Fruit fly (Drosophila melanogaster): ENCODE measurements around the gene RpL26.
A peak's percentile ranks its signal among the peaks of the same experiment; 100 is the strongest.

RpL26 gene

dm6 chr3L:18865447-18866367, 33.0 kb upstream of the RpL26 start, which contains the start of gene CG14074 (continued):
- TF ChIP-seq CG12659 (GFP tag; optimal IDR thresholded peaks at IDR 0.05) (peak; percentile 44), CG16815 (GFP tag; optimal IDR thresholded peaks at IDR 0.05) (no peak), CG18476 (GFP tag; optimal IDR thresholded peaks at IDR 0.05) (no peak), CG31388 (GFP tag; optimal IDR thresholded peaks at IDR 0.05) (no peak), Dbx (GFP tag; IDR thresholded peaks at IDR 0.05) (no peak), inv (GFP tag; IDR thresholded peaks at IDR 0.05; ENCODE audit: partially characterized antibody) (peak; percentile 57), phol (tag; optimal IDR thresholded peaks at IDR 0.05) (peak; percentile 6), bigmax (GFP tag; optimal IDR thresholded peaks at IDR 0.05) (no peak), CG10321 (GFP tag; IDR thresholded peaks at IDR 0.05) (no peak), gt (GFP tag; IDR thresholded peaks at IDR 0.05) (no peak), CG4854 (GFP tag; optimal IDR thresholded peaks at IDR 0.05) (no peak), schlank (tag; optimal IDR thresholded peaks at IDR 0.05) (no peak), CG7839 (tag; optimal IDR thresholded peaks at IDR 0.05) (no peak), ara (GFP tag; IDR thresholded peaks at IDR 0.05) (no peak), Kr (GFP tag; optimal IDR thresholded peaks at IDR 0.05) (no peak), insv (GFP tag; optimal IDR thresholded peaks at IDR 0.05) (no peak), Dp (GFP tag; optimal IDR thresholded peaks at IDR 0.05) (peak; percentile 74), Sry-β (GFP tag; optimal IDR thresholded peaks at IDR 0.05) (no peak), ham (GFP tag; IDR thresholded peaks at IDR 0.05) (no peak), CG13894 (tag; optimal IDR thresholded peaks at IDR 0.05) (no peak), CG4282 (GFP tag; optimal IDR thresholded peaks at IDR 0.05) (no peak), CG3838 (GFP tag; optimal IDR thresholded peaks at IDR 0.05) (no peak), CG6254 (GFP tag; optimal IDR thresholded peaks at IDR 0.05) (no peak), Myb (GFP tag; optimal IDR thresholded peaks at IDR 0.05) (peak; percentile 30), fd64A (GFP tag; optimal IDR thresholded peaks at IDR 0.05) (no peak), cg (GFP tag; optimal IDR thresholded peaks at IDR 0.05) (no peak), sob (GFP tag; IDR thresholded peaks at IDR 0.05) (no peak), BtbVII (GFP tag; optimal IDR thresholded peaks at IDR 0.05) (no peak), eve (GFP tag; optimal IDR thresholded peaks at IDR 0.05) (no peak), bab2 (GFP tag; optimal IDR thresholded peaks at IDR 0.05) (no peak), pan (optimal IDR thresholded peaks at IDR 0.05) (no peak), pan (GFP tag; optimal IDR thresholded peaks at IDR 0.05 in 1 of 2, IDR thresholded peaks at IDR 0.05 in 1 of 2) (no peak), CG15479 (GFP tag; optimal IDR thresholded peaks at IDR 0.05) (no peak), maf-S (GFP tag; optimal IDR thresholded peaks at IDR 0.05) (no peak), CG8089 (GFP tag; optimal IDR thresholded peaks at IDR 0.05) (no peak), CG2116 (GFP tag; optimal IDR thresholded peaks at IDR 0.05) (peak; percentile 72), h (optimal IDR thresholded peaks at IDR 0.05) (no peak), CG6683 (GFP tag; optimal IDR thresholded peaks at IDR 0.05) (no peak), gcm2 (GFP tag; optimal IDR thresholded peaks at IDR 0.05) (no peak), CG8281 (tag; optimal IDR thresholded peaks at IDR 0.05) (no peak), otp (GFP tag; IDR thresholded peaks at IDR 0.05) (no peak), Taf1 (GFP tag; IDR thresholded peaks at IDR 0.05) (no peak), lov (optimal IDR thresholded peaks at IDR 0.05) (no peak), lov (GFP tag; IDR thresholded peaks at IDR 0.05) (no peak), CG34224 (GFP tag; IDR thresholded peaks at IDR 0.05; ENCODE audit: partially characterized antibody) (peak; percentile 59), CG5245 (GFP tag; optimal IDR thresholded peaks at IDR 0.05) (no peak), aop (GFP tag; IDR thresholded peaks at IDR 0.05) (no peak), sens (GFP tag) (no peak), Dip3 (GFP tag; optimal IDR thresholded peaks at IDR 0.05) (no peak), CG17186 (GFP tag; optimal IDR thresholded peaks at IDR 0.05) (no peak), CG1832 (GFP tag; optimal IDR thresholded peaks at IDR 0.05) (no peak)
